Worm (Caenorhabditis elegans) whole organism, L4 larva: ENCODE data around the gene nbet-1.

Experiments
- ama-1 ChIP-seq: fragments of 150-350 bp; optimal IDR thresholded peaks from 2 replicates; lab custom pipeline; 2014; ENCODE audit warnings: inconsistent platforms, mixed read lengths
- cey-2 ChIP-seq: sonication (generic microtip); optimal IDR thresholded peaks from 3 replicates; lab custom pipeline; 2017; ENCODE audit warnings: missing genetic modification characterization, mild to moderate bottlenecking, missing compliant biosample characterization, antibody characterized with exemption, borderline replicate concordance; ENCODE audit not compliant: insufficient read depth
- daf-12 ChIP-seq: fragments of 150-350 bp; optimal IDR thresholded peaks from 2 replicates; lab custom pipeline; 2014; ENCODE audit warnings: missing biosample characterization, missing genetic modification reagents, missing genetic modification characterization
- fkh-10 ChIP-seq: fragments of 150-350 bp; optimal IDR thresholded peaks from 2 replicates; lab custom pipeline; 2014; ENCODE audit warnings: missing biosample characterization, missing genetic modification reagents, missing genetic modification characterization
- fos-1 ChIP-seq: fragments of 150-350 bp; optimal IDR thresholded peaks from 2 replicates; lab custom pipeline; 2014; ENCODE audit warnings: missing biosample characterization, missing genetic modification characterization
- mdl-1 ChIP-seq, 2 experiments: fragments of 150-350 bp in 1 of 2; sonication (generic microtip) in 1 of 2; optimal IDR thresholded peaks; 2 replicates each; lab custom pipeline; 2014 to 2017; ENCODE audit warnings: missing biosample characterization in 2 of 2, missing genetic modification characterization in 2 of 2
- nhr-41 ChIP-seq: fragments of 200-800 bp; sonication (Bioruptor generic); IDR thresholded peaks from 2 replicates; pipeline ENCODE4 v1.3.6; 2022; ENCODE audit warnings: missing genetic modification reagents, missing genetic modification characterization, missing compliant biosample characterization
- nhr-6 ChIP-seq: fragments of 150-350 bp; optimal IDR thresholded peaks from 2 replicates; lab custom pipeline; 2014; ENCODE audit warnings: missing biosample characterization, missing genetic modification characterization
- snpc-4 ChIP-seq: fragments of 150-350 bp; optimal IDR thresholded peaks from 2 replicates; lab custom pipeline; 2014; ENCODE audit warnings: missing biosample characterization, missing genetic modification characterization

- no peak for TF ChIP-seq ama-1 (lab: Kevin White, UChicago)
- no peak for TF ChIP-seq cey-2
- TF ChIP-seq mdl-1 (tag; optimal IDR thresholded peaks at IDR 0.05; lab: Kevin White, UChicago), result no peak
- TF ChIP-seq snpc-4, result no peak
- no peak for TF ChIP-seq nhr-6 (tag; lab: Kevin White, UChicago)
- TF ChIP-seq fkh-10 (GFP tag; lab: Kevin White, UChicago), result no peak
- no peak for TF ChIP-seq fos-1
- TF ChIP-seq nhr-41, result no peak
- TF ChIP-seq daf-12 (tag; lab: Kevin White, UChicago), result no peak
Observed at ce11 chrIV:5206716-5207115, 2.6 kb upstream of the nbet-1 start.
